Fruit fly (Drosophila melanogaster) whole organism, pupa: ENCODE results near the gene CG10508.

Experiments used
- CG13204 ChIP-seq: fragments of 200-800 bp; sonication (Bioruptor generic); optimal IDR thresholded peaks from 2 replicates; lab custom pipeline; 2018; ENCODE audit warnings: missing biosample characterization, mild to moderate bottlenecking, missing genetic modification characterization, moderate library complexity
- CG14655 ChIP-seq: fragments of 200-800 bp; sonication (Bioruptor generic); optimal IDR thresholded peaks from 3 replicates; lab custom pipeline; 2017; ENCODE audit warnings: mild to moderate bottlenecking, missing biosample characterization, missing genetic modification reagents, missing genetic modification characterization
- CG17806 ChIP-seq: fragments of 200-800 bp; sonication (Bioruptor generic); optimal IDR thresholded peaks from 2 replicates; lab custom pipeline; 2018; ENCODE audit warnings: missing biosample characterization, mild to moderate bottlenecking, missing genetic modification characterization, moderate library complexity
- CG32121 ChIP-seq: fragments of 200-800 bp; sonication (Bioruptor generic); IDR thresholded peaks from 2 replicates; pipeline ENCODE4 v1.3.6; 2022; ENCODE audit warnings: missing biosample characterization, missing genetic modification characterization
- CG34367 ChIP-seq: fragments of 200-800 bp; sonication (Bioruptor generic); optimal IDR thresholded peaks from 2 replicates; lab custom pipeline; 2018; ENCODE audit warnings: missing biosample characterization, mild to moderate bottlenecking, missing genetic modification characterization
- CG9948 ChIP-seq: fragments of 200-800 bp; sonication (Bioruptor generic); optimal IDR thresholded peaks from 2 replicates; lab custom pipeline; 2018; ENCODE audit warnings: missing biosample characterization, mild to moderate bottlenecking, missing genetic modification characterization, moderate library complexity
- EcR ChIP-seq: fragments of 200-800 bp; sonication (Bioruptor generic); optimal IDR thresholded peaks from 3 replicates; lab custom pipeline; 2019; ENCODE audit warnings: missing biosample characterization, missing genetic modification characterization, mild to moderate bottlenecking, moderate library complexity, missing genetic modification reagents
- Pif1A ChIP-seq: fragments of 200-800 bp; sonication (Bioruptor generic); optimal IDR thresholded peaks from 3 replicates; lab custom pipeline; 2016; ENCODE audit warnings: missing biosample characterization, missing genetic modification characterization
- rn ChIP-seq: fragments of 200-800 bp; sonication (Bioruptor generic); IDR thresholded peaks from 2 replicates; pipeline ENCODE4 v1.3.6; 2022; ENCODE audit warnings: missing biosample characterization, missing genetic modification characterization

dm6 chr3L:21201246-21201896 lies 8.6 kb upstream of the CG10508 start:
- TF ChIP-seq CG14655 (GFP tag; lab: Kevin White, UChicago) (no peak), CG34367 (tag; lab: Kevin White, UChicago) (no peak), CG13204 (GFP tag; lab: Kevin White, UChicago) (no peak), CG32121 (GFP tag; lab: Robert Waterston, UW) (no peak), EcR (no peak), CG17806 (tag; lab: Kevin White, UChicago) (no peak), rn (GFP tag; lab: Robert Waterston, UW) (no peak), Pif1A (GFP tag; lab: Kevin White, UChicago) (no peak), CG9948 (tag; lab: Kevin White, UChicago) (no peak)
